Fruit fly (Drosophila melanogaster) whole organism: ENCODE results near the gene Faf2.

ENCODE experiments used
- CG8478 ChIP-seq: fragments of >200 bp; optimal IDR thresholded peaks from 2 replicates; lab custom pipeline; 2018; ENCODE audit warnings: inconsistent platforms
- Dll ChIP-seq: fragments of >200 bp; optimal IDR thresholded peaks from 2 replicates; lab custom pipeline; 2017
- EcR ChIP-seq, 2 experiments: fragments of >200 bp; optimal IDR thresholded peaks; 2 replicates each; lab custom pipeline; 2017; ENCODE audit warnings: missing biosample characterization in 2 of 2, missing genetic modification characterization in 2 of 2, missing genetic modification reagents in 2 of 2
- pan ChIP-seq: fragments of >200 bp; optimal IDR thresholded peaks from 2 replicates; lab custom pipeline; 2017
- psq ChIP-seq: fragments of >200 bp; optimal IDR thresholded peaks from 2 replicates; lab custom pipeline; 2017
- usp ChIP-seq: fragments of >200 bp; optimal IDR thresholded peaks from 2 replicates; lab custom pipeline; 2017; ENCODE audit warnings: missing biosample characterization, missing genetic modification characterization, mixed read lengths

The Faf2 gene

DNA sequence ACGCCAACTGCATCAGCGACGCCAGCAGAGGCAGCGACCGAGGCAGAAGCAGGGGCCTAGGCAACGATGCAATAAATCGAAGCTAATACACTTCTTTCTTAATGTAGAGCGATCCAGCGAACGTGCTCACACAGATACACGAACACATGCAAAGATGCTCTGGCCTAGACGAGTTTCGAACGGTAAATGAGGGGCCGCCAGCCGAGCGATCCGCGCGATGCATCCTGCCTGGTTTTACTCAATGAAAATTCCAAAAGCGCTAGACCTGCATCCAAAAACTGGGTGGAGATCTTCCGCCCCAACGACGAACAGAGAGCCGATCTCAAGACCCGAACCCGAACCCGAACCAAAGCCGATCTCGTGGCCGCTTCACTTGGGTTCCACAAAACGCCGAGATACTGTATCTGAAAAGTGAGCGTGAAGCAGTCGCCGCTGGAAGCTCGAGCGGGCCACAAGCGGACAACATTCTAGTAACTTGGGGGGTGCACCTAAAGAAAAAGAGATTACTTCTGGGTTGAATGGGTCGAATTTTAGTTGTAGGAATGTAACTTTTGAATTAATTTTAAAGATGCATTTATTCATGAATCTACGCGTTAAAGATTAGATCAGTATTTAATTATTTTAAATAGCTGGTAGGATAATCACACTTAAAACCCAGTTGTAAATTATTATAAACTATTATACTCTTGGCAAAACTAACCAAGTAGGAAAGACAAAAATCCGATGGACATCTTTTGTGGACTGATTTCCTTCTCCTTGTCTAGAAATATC lies 24.5 kb upstream of the Faf2 start:
- TF ChIP-seq CG8478 (lab: Kevin White, UChicago) (no peak), pan (lab: Kevin White, UChicago) (no peak), usp (GFP tag; lab: Kevin White, UChicago) (no peak), psq (lab: Kevin White, UChicago) (no peak), EcR (GFP tag; optimal IDR thresholded peaks at IDR 0.05; lab: Kevin White, UChicago) (no peak), Dll (lab: Kevin White, UChicago) (no peak)

DNA sequence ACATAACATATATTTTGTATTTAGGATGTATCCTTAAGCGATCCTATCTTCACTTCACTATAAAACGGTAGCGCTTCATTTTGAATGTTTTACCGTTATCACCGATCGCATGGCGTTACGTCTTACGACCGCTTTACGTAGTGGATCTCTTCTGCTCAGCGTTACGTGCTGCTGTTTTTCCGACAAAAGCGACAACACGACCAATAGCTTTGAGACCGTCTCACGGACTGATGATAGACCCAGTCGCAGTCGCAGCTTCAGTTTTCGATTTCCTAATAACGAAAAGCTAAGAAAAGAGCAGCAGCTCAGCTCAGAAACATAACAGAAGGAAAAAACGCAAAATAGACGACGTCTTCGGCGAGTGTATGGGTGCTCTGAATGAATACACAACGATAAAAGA lies 23.8 kb upstream of the Faf2 start, which contains the start of gene CG10348:
TSS of gene CG10348 (minus strand) at position 234 of the 400 bp plus-strand sequence.
- TF ChIP-seq CG8478 (lab: Kevin White, UChicago): no peak
- TF ChIP-seq pan (lab: Kevin White, UChicago): no peak
- TF ChIP-seq EcR (GFP tag; optimal IDR thresholded peaks at IDR 0.05; lab: Kevin White, UChicago): no peak

DNA sequence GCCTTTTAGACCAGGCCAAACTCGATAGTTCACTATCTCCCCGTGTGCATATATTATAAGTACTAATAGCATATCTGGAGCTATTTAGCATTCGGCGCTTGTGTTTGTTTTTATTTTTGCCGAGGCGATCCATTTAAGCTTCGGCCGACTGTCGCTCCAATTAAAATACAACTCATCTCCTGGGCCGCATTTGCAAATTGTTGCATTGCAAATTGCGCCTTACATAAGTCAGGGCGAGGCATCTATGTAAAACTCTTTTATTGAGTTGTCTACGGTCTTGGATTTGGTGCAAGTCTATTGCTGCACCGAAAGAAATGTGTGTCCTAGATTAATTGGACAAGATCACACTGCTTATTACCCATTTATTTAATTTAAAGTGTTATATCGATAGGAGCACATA lies 19.5 kb upstream of the Faf2 start:
- TF ChIP-seq pan (lab: Kevin White, UChicago) (no peak), psq (lab: Kevin White, UChicago) (no peak), Dll (lab: Kevin White, UChicago) (no peak), CG8478 (lab: Kevin White, UChicago) (no peak), usp (GFP tag; lab: Kevin White, UChicago) (no peak), EcR (GFP tag; optimal IDR thresholded peaks at IDR 0.05; lab: Kevin White, UChicago) (no peak)

DNA sequence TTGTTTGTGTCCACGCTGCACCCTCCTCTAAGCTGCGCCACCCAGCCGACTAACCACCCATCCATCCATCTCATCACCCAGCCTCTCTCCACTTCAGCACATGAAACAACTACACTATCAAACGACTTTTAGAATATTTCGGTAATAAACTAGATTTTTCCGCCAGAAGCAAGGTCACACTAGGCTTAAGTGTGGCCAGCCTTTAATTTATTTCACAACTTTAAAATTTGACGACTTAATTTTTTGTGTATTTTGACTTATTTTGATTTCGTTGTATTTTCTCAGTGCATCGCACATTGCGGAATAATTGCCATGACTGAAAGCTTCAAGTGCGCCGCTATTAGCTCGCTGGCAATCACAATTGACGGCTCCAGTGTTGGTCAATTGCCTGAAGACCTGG lies 16.4 kb upstream of the Faf2 start:
- TF ChIP-seq pan (lab: Kevin White, UChicago) (no peak), psq (lab: Kevin White, UChicago) (no peak), usp (GFP tag; lab: Kevin White, UChicago) (no peak), CG8478 (lab: Kevin White, UChicago) (no peak), EcR (GFP tag; optimal IDR thresholded peaks at IDR 0.05; lab: Kevin White, UChicago) (no peak)

DNA sequence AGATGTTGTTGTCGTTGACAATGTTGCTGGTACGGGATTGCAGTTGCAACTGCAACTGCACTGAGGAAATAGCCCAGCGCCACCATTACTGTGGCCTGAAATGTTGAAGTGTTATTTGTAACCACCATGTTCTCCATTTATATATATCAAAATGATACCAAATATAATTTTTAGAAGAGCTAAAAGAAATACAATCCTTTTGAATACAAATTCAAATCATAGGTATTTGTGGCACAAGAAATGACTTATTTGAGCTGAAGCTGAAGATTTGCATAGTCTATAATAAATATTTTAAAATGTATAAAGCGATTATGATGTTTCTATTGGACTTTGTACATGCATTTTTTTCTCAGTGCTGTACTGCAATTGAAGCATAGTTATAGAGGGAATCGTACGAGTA lies 11.1 kb upstream of the Faf2 start:
- TF ChIP-seq Dll (lab: Kevin White, UChicago): no peak
- no peak for TF ChIP-seq psq (lab: Kevin White, UChicago)
- TF ChIP-seq EcR (GFP tag; optimal IDR thresholded peaks at IDR 0.05; lab: Kevin White, UChicago): no peak
- TF ChIP-seq pan (lab: Kevin White, UChicago): no peak
- TF ChIP-seq CG8478 (lab: Kevin White, UChicago): no peak
- no peak for TF ChIP-seq usp (GFP tag; lab: Kevin White, UChicago)

DNA sequence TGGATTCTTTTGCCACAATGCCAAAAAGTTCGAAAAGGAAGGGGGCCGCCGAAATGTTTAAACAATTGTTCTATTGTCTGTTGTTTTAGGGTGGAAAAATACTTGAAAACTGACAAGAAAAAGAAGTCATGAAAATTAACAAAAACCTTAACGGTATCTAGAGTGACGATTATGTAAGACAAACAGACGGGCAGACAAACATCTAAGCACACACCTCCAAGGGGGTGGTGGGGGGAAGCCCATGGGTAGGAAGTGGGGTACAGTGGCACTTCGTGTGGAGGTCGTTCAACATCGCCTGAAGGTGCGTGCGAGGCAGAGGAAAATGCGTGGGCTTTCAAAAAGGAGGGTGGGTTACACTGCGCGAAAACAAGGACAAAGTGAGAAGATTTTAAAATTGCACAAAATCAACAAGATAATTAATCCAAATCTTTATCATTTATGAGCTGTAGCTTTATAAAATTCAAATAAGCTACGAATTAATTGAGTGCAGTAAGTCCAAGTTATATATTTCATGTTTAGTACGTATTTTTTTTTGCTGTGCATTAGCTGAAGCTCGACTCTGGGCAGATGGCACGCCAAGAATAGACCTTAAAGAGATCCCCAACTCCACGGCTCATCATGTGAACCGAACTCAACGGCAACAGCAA lies 9.0 kb upstream of the Faf2 start:
- TF ChIP-seq usp (GFP tag; lab: Kevin White, UChicago) (no peak), Dll (lab: Kevin White, UChicago) (no peak), psq (lab: Kevin White, UChicago) (no peak), EcR (GFP tag; optimal IDR thresholded peaks at IDR 0.05; lab: Kevin White, UChicago) (no peak), pan (lab: Kevin White, UChicago) (no peak), CG8478 (lab: Kevin White, UChicago) (no peak)

DNA sequence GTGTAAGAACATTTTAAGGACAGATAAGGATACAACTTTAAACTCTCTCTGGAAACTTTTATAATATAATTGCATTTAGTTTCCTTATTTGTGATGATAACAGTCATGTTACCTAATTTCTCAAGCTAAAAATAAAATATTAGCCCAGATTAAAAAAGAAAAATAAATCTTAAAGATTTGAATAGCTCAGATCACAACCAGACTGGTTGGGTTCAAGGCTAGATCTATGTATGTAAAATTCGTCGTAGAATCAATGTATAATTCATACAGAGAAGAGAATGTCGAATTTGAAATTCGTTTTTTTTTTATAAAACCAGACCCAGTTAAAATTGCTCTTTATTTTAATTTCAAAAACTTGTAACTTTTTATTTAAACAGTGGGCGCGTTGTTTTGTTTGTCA lies 5.6 kb upstream of the Faf2 start:
- no peak for TF ChIP-seq EcR (GFP tag; optimal IDR thresholded peaks at IDR 0.05; lab: Kevin White, UChicago)
- TF ChIP-seq pan (lab: Kevin White, UChicago): no peak
- no peak for TF ChIP-seq usp (GFP tag; lab: Kevin White, UChicago)
- TF ChIP-seq psq (lab: Kevin White, UChicago): no peak
- no peak for TF ChIP-seq CG8478 (lab: Kevin White, UChicago)
- no peak for TF ChIP-seq Dll (lab: Kevin White, UChicago)

DNA sequence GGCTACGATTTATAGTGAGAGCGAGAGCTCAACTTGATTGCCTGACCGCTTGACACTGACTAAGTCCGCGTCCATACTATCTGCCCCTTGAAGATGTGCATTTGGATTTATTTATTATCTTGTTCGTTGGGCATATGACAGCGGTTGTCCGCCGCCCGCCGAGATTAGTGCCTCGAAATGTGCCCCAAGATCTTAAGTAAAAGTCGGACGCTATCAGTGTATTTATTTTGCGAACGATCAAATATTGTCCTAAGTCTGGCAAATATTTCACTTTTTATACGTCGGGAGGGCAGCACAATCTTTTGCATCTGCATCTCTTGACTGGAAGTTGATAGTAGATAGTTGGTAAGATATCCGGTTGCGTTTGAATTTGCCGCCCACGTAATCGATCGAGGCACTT lies 5.2 kb upstream of the Faf2 start, which contains the start of gene Irk3:
TSS of gene Irk3 (minus strand) at position 63 of the 400 bp plus-strand sequence.
- TF ChIP-seq Dll (lab: Kevin White, UChicago): no peak

DNA sequence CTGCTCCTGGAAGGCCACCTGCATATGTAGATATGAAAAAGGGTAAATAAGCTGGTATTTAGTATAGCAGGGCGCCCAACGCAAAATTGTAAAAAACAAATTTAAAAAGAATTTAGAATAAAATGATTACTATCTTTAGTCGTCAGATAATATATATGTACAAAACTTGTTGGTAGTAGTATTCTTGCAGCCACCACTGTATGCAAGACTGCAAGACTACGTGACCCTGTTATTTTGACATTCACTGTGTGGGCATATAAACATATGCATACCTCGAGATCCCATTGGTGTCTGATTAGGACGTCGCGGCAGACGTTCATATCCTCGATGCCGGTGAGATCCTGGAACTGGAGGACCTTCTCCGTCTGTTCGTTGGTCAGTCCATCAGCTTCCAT lies 647 bp downstream of the Faf2 start:
- TF ChIP-seq EcR (GFP tag; optimal IDR thresholded peaks at IDR 0.05; lab: Kevin White, UChicago): no peak
- no peak for TF ChIP-seq CG8478 (lab: Kevin White, UChicago)
- TF ChIP-seq Dll (lab: Kevin White, UChicago): no peak
- TF ChIP-seq pan (lab: Kevin White, UChicago): no peak
- no peak for TF ChIP-seq psq (lab: Kevin White, UChicago)
- TF ChIP-seq usp (GFP tag; lab: Kevin White, UChicago): no peak

DNA sequence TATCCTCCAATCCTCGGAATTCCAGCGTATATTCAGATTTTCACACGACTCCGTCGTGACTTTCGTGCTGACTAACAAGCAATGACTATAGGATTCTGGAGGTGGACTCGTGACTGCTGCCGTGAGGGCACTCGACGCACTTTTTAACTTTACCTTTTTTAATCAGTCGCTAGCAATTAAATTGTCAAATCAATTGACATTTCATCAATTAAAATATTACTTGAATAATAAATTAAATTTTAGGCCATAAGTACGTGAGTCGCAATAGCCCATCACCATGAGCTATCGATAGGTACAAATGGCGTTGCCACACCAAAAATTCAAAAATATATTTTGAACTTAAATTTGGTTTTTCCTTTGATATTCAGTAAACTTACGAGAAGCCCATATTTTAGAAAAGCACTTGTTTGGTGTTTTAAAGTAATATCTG lies 2.9 kb downstream of the Faf2 start, which contains the start of gene Jwa:
TSS of gene Jwa (minus strand) at position 87 of the 430 bp plus-strand sequence.
- no peak for TF ChIP-seq usp (GFP tag; lab: Kevin White, UChicago)
- TF ChIP-seq pan (lab: Kevin White, UChicago): no peak
- no peak for TF ChIP-seq CG8478 (lab: Kevin White, UChicago)
- TF ChIP-seq Dll (lab: Kevin White, UChicago): no peak
- no peak for TF ChIP-seq psq (lab: Kevin White, UChicago)
- TF ChIP-seq EcR (GFP tag; optimal IDR thresholded peaks at IDR 0.05; lab: Kevin White, UChicago): no peak

DNA sequence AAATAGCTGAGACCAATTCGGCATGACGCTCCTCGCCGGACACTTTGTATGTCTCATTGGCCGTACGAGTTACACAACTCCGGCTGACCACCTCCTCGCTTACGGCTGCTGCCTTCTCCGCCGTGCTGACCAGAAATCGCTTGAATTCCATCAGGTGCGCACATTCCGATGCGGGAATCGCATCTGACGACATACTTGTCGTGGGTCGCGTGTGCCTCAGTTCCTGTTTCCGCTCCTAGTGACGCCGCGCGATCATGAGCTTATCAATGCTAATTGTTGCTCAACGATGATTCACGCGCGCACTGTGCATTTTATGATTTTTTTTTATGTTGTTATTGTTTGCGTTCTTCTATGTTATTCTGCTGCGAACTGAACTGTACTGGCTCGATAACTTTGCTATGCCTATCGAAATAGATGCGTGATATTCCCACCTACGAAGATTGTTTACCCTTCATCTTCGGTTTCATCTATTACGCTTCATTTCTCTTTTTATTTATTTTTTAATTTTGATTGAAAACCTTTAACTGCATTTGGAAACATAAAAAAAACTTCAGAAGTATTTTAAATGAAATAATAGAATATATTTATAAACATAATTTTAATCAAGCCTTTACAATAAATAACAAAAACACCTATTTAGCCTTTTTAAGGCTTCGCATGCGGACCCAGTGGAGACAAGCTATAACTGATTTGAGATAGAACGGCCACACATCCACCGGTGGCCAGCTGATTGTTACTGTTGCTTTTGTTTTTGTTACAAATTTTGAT lies 5.6 kb downstream of the Faf2 start, which contains the start of the genes CG10376 and CG10343:
TSS of gene CG10376 (minus strand) at position 385 of the 768 bp plus-strand sequence.
TSS of gene CG10343 (plus strand) at position 753 of the 768 bp plus-strand sequence.
- TF ChIP-seq Dll (lab: Kevin White, UChicago) (no peak), pan (lab: Kevin White, UChicago) (no peak), EcR (GFP tag; optimal IDR thresholded peaks at IDR 0.05; lab: Kevin White, UChicago) (no peak), psq (lab: Kevin White, UChicago) (no peak), CG8478 (lab: Kevin White, UChicago) (no peak), usp (GFP tag; lab: Kevin White, UChicago) (no peak)
